Worm (Caenorhabditis elegans) whole organism, L2 larva: ENCODE data around the gene clec-182.

Experiments
- C34F6.9 ChIP-seq: fragments of 150-350 bp; optimal IDR thresholded peaks from 2 replicates; lab custom pipeline; 2014; ENCODE audit warnings: missing biosample characterization, missing genetic modification characterization
- F13H6.1 ChIP-seq: sonication (generic microtip); optimal IDR thresholded peaks from 2 replicates; lab custom pipeline; 2016; ENCODE audit warnings: missing genetic modification characterization, missing compliant biosample characterization
- R02D3.7 ChIP-seq: fragments of 150-350 bp; optimal IDR thresholded peaks from 2 replicates; lab custom pipeline; 2014; ENCODE audit warnings: missing biosample characterization, missing genetic modification characterization
- ZK546.5 ChIP-seq: sonication (generic microtip); optimal IDR thresholded peaks from 2 replicates; lab custom pipeline; 2017; ENCODE audit warnings: missing biosample characterization, missing genetic modification characterization
- alr-1 ChIP-seq: fragments of 150-350 bp; optimal IDR thresholded peaks from 2 replicates; lab custom pipeline; 2014; ENCODE audit warnings: missing biosample characterization, missing genetic modification characterization
- aly-2 ChIP-seq: fragments of 150-350 bp; optimal IDR thresholded peaks from 2 replicates; lab custom pipeline; 2014; ENCODE audit warnings: missing biosample characterization, missing genetic modification characterization
- ama-1 ChIP-seq: fragments of 150-350 bp; optimal IDR thresholded peaks from 2 replicates; lab custom pipeline; 2018; ENCODE audit warnings: inconsistent platforms
- blmp-1 ChIP-seq: sonication (generic microtip); optimal IDR thresholded peaks from 2 replicates; lab custom pipeline; 2017; ENCODE audit warnings: missing genetic modification characterization, mild to moderate bottlenecking, missing compliant biosample characterization, antibody characterized with exemption, moderate library complexity; ENCODE audit not compliant: insufficient read depth
- ceh-82 ChIP-seq: fragments of 150-350 bp; optimal IDR thresholded peaks from 2 replicates; lab custom pipeline; 2014; ENCODE audit warnings: missing biosample characterization, missing genetic modification characterization
- elt-3 ChIP-seq: sonication (generic microtip); optimal IDR thresholded peaks from 2 replicates; lab custom pipeline; 2017; ENCODE audit warnings: missing biosample characterization, missing genetic modification characterization
- fos-1 ChIP-seq: fragments of 150-350 bp; optimal IDR thresholded peaks from 2 replicates; lab custom pipeline; 2014; ENCODE audit warnings: missing biosample characterization, missing genetic modification characterization
- gmeb-1 ChIP-seq: fragments of 150-350 bp; optimal IDR thresholded peaks from 2 replicates; lab custom pipeline; 2014; ENCODE audit warnings: missing biosample characterization, missing genetic modification characterization
- lin-11 ChIP-seq: fragments of 150-350 bp; sonication (generic microtip); optimal IDR thresholded peaks from 2 replicates; lab custom pipeline; 2014; ENCODE audit warnings: missing biosample characterization, missing genetic modification characterization, inconsistent platforms, mixed read lengths
- lin-13 ChIP-seq: fragments of 150-350 bp; optimal IDR thresholded peaks from 2 replicates; lab custom pipeline; 2014; ENCODE audit warnings: missing biosample characterization, missing genetic modification reagents, missing genetic modification characterization
- lin-39 ChIP-seq: fragments of 150-350 bp; optimal IDR thresholded peaks from 2 replicates; lab custom pipeline; 2014; ENCODE audit warnings: missing biosample characterization, missing genetic modification reagents, missing genetic modification characterization
- lsy-2 ChIP-seq, 2 experiments: fragments of 150-350 bp in 1 of 2; sonication (generic microtip) in 1 of 2; optimal IDR thresholded peaks; 2 replicates each; lab custom pipeline; 2014 to 2017; ENCODE audit warnings: missing biosample characterization in 2 of 2, missing genetic modification characterization in 2 of 2
- mab-5 ChIP-seq: fragments of 150-350 bp; optimal IDR thresholded peaks from 2 replicates; lab custom pipeline; 2014; ENCODE audit warnings: missing biosample characterization, missing genetic modification characterization
- nhr-129 ChIP-seq: fragments of 150-350 bp; optimal IDR thresholded peaks from 2 replicates; lab custom pipeline; 2014; ENCODE audit warnings: missing biosample characterization, missing genetic modification characterization
- nhr-21 ChIP-seq: fragments of 150-350 bp; optimal IDR thresholded peaks from 2 replicates; lab custom pipeline; 2014; ENCODE audit warnings: missing biosample characterization, missing genetic modification characterization
- nhr-23 ChIP-seq: fragments of 150-350 bp; optimal IDR thresholded peaks from 2 replicates; lab custom pipeline; 2014; ENCODE audit warnings: missing biosample characterization, missing genetic modification reagents, missing genetic modification characterization
- nhr-237 ChIP-seq: fragments of 150-350 bp; optimal IDR thresholded peaks from 2 replicates; lab custom pipeline; 2014; ENCODE audit warnings: missing biosample characterization, missing genetic modification characterization
- nhr-25 ChIP-seq: fragments of 150-350 bp; sonication (generic microtip); optimal IDR thresholded peaks from 3 replicates; lab custom pipeline; 2014; ENCODE audit warnings: missing biosample characterization, missing genetic modification characterization
- nhr-6 ChIP-seq: fragments of 150-350 bp; optimal IDR thresholded peaks from 2 replicates; lab custom pipeline; 2014; ENCODE audit warnings: missing biosample characterization, missing genetic modification characterization
- sma-3 ChIP-seq: sonication (generic microtip); optimal IDR thresholded peaks from 2 replicates; lab custom pipeline; 2016; ENCODE audit warnings: missing genetic modification reagents, missing genetic modification characterization, missing compliant biosample characterization
- sma-9 ChIP-seq, 2 experiments: fragments of 150-350 bp in 1 of 2; sonication (generic microtip) in 1 of 2; optimal IDR thresholded peaks; 2 replicates each; lab custom pipeline; 2014 to 2016; ENCODE audit warnings: missing genetic modification characterization in 2 of 2, mild to moderate bottlenecking in 1 of 2, missing biosample characterization in 1 of 2, missing compliant biosample characterization in 1 of 2, missing genetic modification reagents in 1 of 2, moderate library complexity in 1 of 2
- snpc-4 ChIP-seq: fragments of 150-350 bp; optimal IDR thresholded peaks from 2 replicates; lab custom pipeline; 2014; ENCODE audit warnings: missing biosample characterization, missing genetic modification characterization
- unc-39 ChIP-seq: fragments of 150-350 bp; optimal IDR thresholded peaks from 2 replicates; lab custom pipeline; 2014; ENCODE audit warnings: missing biosample characterization, missing genetic modification characterization
- unc-55 ChIP-seq: fragments of 150-350 bp; sonication (generic microtip); optimal IDR thresholded peaks from 3 replicates; lab custom pipeline; 2014; ENCODE audit warnings: missing biosample characterization, missing genetic modification reagents, missing genetic modification characterization
- ztf-1 ChIP-seq: fragments of 200-800 bp; sonication (Bioruptor generic); conservative IDR thresholded peaks from 2 replicates; pipeline ENCODE4 v1.3.6; 2022; ENCODE audit warnings: missing genetic modification characterization, missing compliant biosample characterization
- ztf-4 ChIP-seq: fragments of 150-350 bp; optimal IDR thresholded peaks from 2 replicates; lab custom pipeline; 2014; ENCODE audit warnings: missing biosample characterization, missing genetic modification characterization

Gene clec-182

DNA sequence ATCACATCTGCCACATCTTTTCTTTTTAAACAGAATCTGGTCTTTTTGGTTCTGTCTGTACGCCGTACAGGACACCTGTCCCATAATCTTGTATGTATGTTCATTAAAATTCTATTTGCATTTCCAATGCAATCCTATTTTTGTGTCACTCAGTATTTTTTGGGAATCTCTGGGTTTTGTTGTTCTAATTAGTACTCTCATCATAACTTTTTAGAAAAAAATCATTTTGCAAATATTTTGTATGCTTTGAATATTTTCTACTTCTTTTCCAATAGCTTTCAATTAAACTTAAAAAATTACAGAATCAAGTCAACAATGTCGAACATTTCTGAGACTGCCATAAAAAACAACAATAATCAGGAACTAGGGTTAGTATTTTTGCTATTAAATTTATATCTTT, 21.9 kb upstream of the clec-182 start, which contains the start of gene T28C6.3:
Gene T28C6.3, plus strand, starts transcription at position 301 of the 400 bp plus-strand sequence.
- TF ChIP-seq nhr-237 (no peak), alr-1 (tag; lab: Kevin White, UChicago) (no peak), lin-13 (GFP tag; lab: Kevin White, UChicago) (no peak), nhr-23 (tag; lab: Kevin White, UChicago) (no peak), blmp-1 (no peak), nhr-25 (tag; lab: Kevin White, UChicago) (no peak), ZK546.5 (no peak), mab-5 (tag; lab: Kevin White, UChicago) (no peak), unc-39 (tag; lab: Kevin White, UChicago) (no peak), C34F6.9 (tag; lab: Kevin White, UChicago) (no peak), ceh-82 (tag; lab: Kevin White, UChicago) (no peak), ama-1 (no peak), lin-39 (tag; lab: Kevin White, UChicago) (no peak), gmeb-1 (no peak), R02D3.7 (tag; lab: Kevin White, UChicago) (no peak)
- TF ChIP-seq, all 48 proteins: peak for 0

DNA sequence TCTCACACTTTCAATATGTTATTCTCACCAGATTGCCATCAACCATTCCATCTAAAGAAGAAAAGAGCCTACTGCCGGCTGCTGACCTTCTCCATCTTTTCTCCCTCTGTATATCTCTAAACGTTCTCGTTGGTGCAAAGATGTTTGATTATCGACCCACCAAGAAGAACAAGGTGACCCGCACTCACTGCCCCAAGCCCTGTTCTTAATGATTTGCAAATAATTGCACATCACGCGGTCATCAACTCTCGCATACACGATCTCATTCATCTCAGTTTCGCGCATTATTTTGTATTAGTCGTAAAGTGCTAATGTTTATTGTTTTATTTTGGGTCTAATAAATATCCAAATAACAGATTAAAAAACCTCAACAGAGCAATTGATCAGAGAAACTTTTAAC, 21.3 kb upstream of the clec-182 start:
- peak; percentile 12 for TF ChIP-seq nhr-25 (tag; lab: Kevin White, UChicago)
- TF ChIP-seq nhr-6 (tag; lab: Kevin White, UChicago) = no peak

DNA sequence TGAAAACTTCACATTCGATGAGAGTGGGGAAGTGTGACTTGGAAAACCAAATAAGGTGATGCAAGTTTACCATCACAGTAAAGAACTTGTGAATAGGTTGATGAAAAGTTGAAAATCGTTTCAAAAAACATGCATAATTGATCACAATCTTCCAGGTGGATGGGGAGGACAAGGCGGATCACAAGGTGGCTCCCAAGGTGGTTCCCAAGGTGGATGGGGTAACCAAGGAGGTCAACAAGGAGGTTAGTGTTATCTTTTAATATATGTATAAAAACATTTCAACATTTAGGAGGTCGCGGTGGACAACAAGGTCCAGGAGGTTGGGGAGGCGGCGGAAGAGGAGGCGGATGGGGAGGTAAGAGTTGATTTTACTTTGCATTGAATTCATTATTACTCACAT, 19.5 kb upstream of the clec-182 start, which contains the start of gene T28C6.10:
Gene T28C6.10, plus strand, starts transcription at position 301 of the 400 bp plus-strand sequence.
- TF ChIP-seq ztf-1 (GFP tag; lab: Robert Waterston, UW) (no peak), ama-1 (no peak), nhr-129 (tag; lab: Kevin White, UChicago) (no peak), nhr-25 (tag; lab: Kevin White, UChicago) (no peak), aly-2 (tag; lab: Kevin White, UChicago) (no peak), ztf-4 (tag; lab: Kevin White, UChicago) (no peak), alr-1 (tag; lab: Kevin White, UChicago) (no peak), unc-55 (no peak), nhr-237 (no peak), ceh-82 (tag; lab: Kevin White, UChicago) (no peak), lin-13 (GFP tag; lab: Kevin White, UChicago) (no peak)

DNA sequence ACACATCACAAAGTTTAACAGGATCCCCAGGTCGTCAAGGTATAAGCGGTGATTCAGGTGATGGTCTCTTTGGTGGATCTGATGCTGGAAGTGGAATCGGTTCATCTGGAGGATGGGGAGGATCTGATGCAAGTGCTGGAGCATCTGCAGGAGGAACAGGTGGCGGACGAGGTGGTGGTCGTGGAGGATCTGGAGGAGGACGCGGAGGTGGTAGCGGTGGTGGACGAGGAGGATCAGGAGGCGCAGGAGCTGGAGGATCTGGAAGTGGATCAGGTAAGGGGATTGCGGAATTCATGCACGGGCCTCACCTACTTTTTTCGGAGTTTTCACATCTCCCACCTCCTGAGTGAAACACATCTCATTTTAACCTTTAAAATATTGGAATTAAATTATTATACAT, 18.5 kb upstream of the clec-182 start:
- TF ChIP-seq lin-11 (tag; lab: Kevin White, UChicago) (no peak), elt-3 (tag; lab: Kevin White, UChicago) (no peak), nhr-25 (tag; lab: Kevin White, UChicago) (no peak)
- TF ChIP-seq, all 48 proteins: peak for 0

DNA sequence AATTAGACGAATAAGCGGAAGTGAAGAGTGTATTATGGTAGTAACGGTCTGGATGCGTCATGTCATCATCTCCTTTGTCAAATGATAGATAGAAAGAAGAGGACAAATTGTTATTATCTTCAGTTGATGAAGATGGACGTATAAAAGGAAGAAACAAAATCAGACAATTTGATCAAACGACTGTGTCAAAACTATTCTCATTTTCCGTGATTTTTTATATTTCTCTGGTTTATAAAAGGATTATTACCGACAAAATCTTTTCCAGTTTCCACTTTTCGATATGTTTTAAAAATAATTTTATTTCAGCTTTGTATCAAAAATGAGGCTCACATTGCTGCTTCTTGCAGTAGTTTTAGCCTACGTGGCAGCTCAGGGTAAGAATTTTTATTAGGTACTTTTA, 17.9 kb upstream of the clec-182 start, which contains the start of gene grsp-2:
Gene grsp-2, plus strand, starts transcription at position 301 of the 400 bp plus-strand sequence.
- TF ChIP-seq snpc-4 (tag; lab: Kevin White, UChicago) (no peak), sma-3 (GFP tag; lab: Kevin White, UChicago) (peak; percentile 35)

DNA sequence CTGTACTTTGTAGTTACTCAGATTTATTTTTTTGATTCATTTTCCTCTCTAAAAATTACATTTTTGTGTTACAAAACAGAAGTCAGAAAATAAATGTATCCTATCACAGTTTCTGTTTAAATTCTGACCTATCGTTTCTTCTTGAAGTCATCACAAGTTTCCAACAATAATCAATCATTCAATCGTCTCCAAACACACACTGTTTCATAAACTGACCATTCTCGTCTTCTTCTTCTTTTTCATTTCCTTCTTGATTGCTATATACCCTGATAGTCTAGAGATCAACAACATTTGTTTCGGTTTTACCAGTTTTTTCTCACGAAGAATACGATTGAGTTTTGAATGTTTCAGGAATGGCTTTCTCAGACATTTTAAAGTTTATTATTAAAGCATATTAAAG, 17.0 kb upstream of the clec-182 start:
- TF ChIP-seq nhr-21 (tag; lab: Kevin White, UChicago) = peak; percentile 23
- TF ChIP-seq ztf-1 (GFP tag; lab: Robert Waterston, UW) = no peak
- TF ChIP-seq nhr-25 (tag; lab: Kevin White, UChicago) = peak; percentile 29
- peak; percentile 55 for TF ChIP-seq sma-9 (GFP tag; optimal IDR thresholded peaks at IDR 0.05; lab: Kevin White, UChicago)
- no peak for TF ChIP-seq sma-9 (tag; optimal IDR thresholded peaks at IDR 0.05; lab: Kevin White, UChicago)
- TF ChIP-seq sma-3 (GFP tag; lab: Kevin White, UChicago) = peak; percentile 21
- TF ChIP-seq, all 48 proteins: peak for 4

DNA sequence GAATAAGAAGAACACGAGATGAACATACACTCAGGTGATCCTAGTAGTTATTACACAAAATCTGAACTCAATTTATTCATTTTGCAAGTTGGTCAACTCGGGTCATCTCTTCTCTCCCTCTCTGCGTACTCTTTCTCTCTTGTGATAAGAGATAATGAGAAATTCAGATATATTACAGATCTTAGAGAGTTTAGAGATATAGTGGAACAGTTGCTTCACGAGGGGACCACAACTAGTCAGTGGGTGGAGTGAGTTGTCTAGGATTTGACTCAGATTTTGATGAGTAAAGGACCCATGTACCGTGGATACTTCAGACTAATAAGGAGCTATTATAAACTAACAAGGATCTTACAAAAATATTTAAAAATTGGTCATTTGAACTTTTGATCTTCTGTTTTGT, 15.5 kb upstream of the clec-182 start, which contains the start of gene exc-5:
Gene exc-5, minus strand, starts transcription at position 57 of the 400 bp plus-strand sequence.
- TF ChIP-seq fos-1 (tag; lab: Kevin White, UChicago) (no peak), blmp-1 (no peak), F13H6.1 (tag; lab: Kevin White, UChicago) (peak; percentile 51), nhr-129 (tag; lab: Kevin White, UChicago) (peak; percentile 13), C34F6.9 (tag; lab: Kevin White, UChicago) (peak; percentile 8), sma-9 (GFP tag; optimal IDR thresholded peaks at IDR 0.05; lab: Kevin White, UChicago) (peak; percentile 28), sma-9 (tag; optimal IDR thresholded peaks at IDR 0.05; lab: Kevin White, UChicago) (no peak), lsy-2 (tag; optimal IDR thresholded peaks at IDR 0.05; lab: Kevin White, UChicago) (no peak)
